Worm (Caenorhabditis elegans) whole organism, L2 larva: ENCODE results near the gene T01H3.3.

Experiments
- ama-1 ChIP-seq: fragments of 150-350 bp; optimal IDR thresholded peaks from 2 replicates; lab custom pipeline; 2018; ENCODE audit warnings: inconsistent platforms
- egl-27 ChIP-seq: sonication (generic microtip); optimal IDR thresholded peaks from 3 replicates; lab custom pipeline; 2017; ENCODE audit warnings: missing biosample characterization, missing genetic modification reagents, missing genetic modification characterization
- elt-1 ChIP-seq: fragments of 150-350 bp; optimal IDR thresholded peaks from 2 replicates; lab custom pipeline; 2014; ENCODE audit warnings: missing biosample characterization, missing genetic modification characterization
- lin-13 ChIP-seq: fragments of 150-350 bp; optimal IDR thresholded peaks from 2 replicates; lab custom pipeline; 2014; ENCODE audit warnings: missing biosample characterization, missing genetic modification reagents, missing genetic modification characterization
- nhr-11 ChIP-seq: fragments of 150-350 bp; optimal IDR thresholded peaks from 2 replicates; lab custom pipeline; 2014; ENCODE audit warnings: missing biosample characterization, missing genetic modification characterization
- nhr-12 ChIP-seq: fragments of 150-350 bp; optimal IDR thresholded peaks from 2 replicates; lab custom pipeline; 2014; ENCODE audit warnings: missing biosample characterization, missing genetic modification characterization
- nhr-237 ChIP-seq: fragments of 150-350 bp; optimal IDR thresholded peaks from 2 replicates; lab custom pipeline; 2014; ENCODE audit warnings: missing biosample characterization, missing genetic modification characterization
- nhr-25 ChIP-seq: fragments of 150-350 bp; sonication (generic microtip); optimal IDR thresholded peaks from 3 replicates; lab custom pipeline; 2014; ENCODE audit warnings: missing biosample characterization, missing genetic modification characterization
- nhr-77 ChIP-seq: fragments of 150-350 bp; optimal IDR thresholded peaks from 2 replicates; lab custom pipeline; 2014; ENCODE audit warnings: missing biosample characterization, missing genetic modification characterization
- skn-1 ChIP-seq: sonication (generic microtip); optimal IDR thresholded peaks from 2 replicates; lab custom pipeline; 2017; ENCODE audit warnings: missing biosample characterization, missing genetic modification characterization
- snpc-4 ChIP-seq: fragments of 150-350 bp; optimal IDR thresholded peaks from 2 replicates; lab custom pipeline; 2014; ENCODE audit warnings: missing biosample characterization, missing genetic modification characterization
- unc-62 ChIP-seq: fragments of 150-350 bp; optimal IDR thresholded peaks from 2 replicates; lab custom pipeline; 2014; ENCODE audit warnings: missing biosample characterization, missing genetic modification reagents, missing genetic modification characterization
- ztf-11 ChIP-seq: sonication (generic microtip); optimal IDR thresholded peaks from 2 replicates; lab custom pipeline; 2017; ENCODE audit warnings: missing biosample characterization, missing genetic modification characterization

DNA sequence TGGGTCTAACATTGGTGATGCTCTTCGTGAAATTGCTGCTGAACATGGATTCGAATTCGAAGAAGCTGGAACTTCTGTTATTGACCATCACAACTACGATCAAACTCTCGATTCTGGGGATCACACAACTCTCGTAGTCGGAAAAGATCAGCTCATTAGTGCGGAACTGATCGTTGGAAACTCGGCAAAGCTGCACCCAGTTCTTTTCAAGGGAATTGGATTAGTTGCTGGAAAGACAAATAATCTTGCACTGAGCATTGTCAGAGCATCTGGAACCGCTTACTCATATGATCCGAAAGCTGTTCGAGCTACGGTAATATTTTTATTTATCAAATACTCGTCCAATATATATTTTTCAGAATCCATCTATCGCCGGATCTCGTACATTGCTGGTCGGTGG lies 8.8 kb downstream of the T01H3.3 start:
- TF ChIP-seq egl-27 (tag; lab: Kevin White, UChicago) (no peak), nhr-237 (no peak), elt-1 (tag; lab: Kevin White, UChicago) (no peak), ama-1 (no peak), ztf-11 (tag; lab: Kevin White, UChicago) (no peak), nhr-12 (no peak), snpc-4 (tag; lab: Kevin White, UChicago) (no peak), nhr-25 (tag; lab: Kevin White, UChicago) (no peak), skn-1 (tag; lab: Kevin White, UChicago) (no peak), nhr-11 (tag; lab: Kevin White, UChicago) (no peak), lin-13 (no peak), unc-62 (no peak), nhr-77 (tag; lab: Kevin White, UChicago) (no peak)
